Worm (Caenorhabditis elegans) whole organism, late embryonic: ENCODE results near the gene pars-1.

Experiments used
- C38D4.7 ChIP-seq: fragments of 200-800 bp; sonication (Bioruptor generic); optimal IDR thresholded peaks from 2 replicates; lab custom pipeline; 2018; ENCODE audit warnings: mild to moderate bottlenecking, missing genetic modification characterization, moderate library complexity, missing compliant biosample characterization
- K02D7.2 ChIP-seq: sonication (generic microtip); optimal IDR thresholded peaks from 2 replicates; lab custom pipeline; 2017; ENCODE audit warnings: mild to moderate bottlenecking, missing genetic modification characterization, missing compliant biosample characterization
- Y22D7AL.16 ChIP-seq: sonication (generic microtip); optimal IDR thresholded peaks from 2 replicates; lab custom pipeline; 2016; ENCODE audit warnings: missing genetic modification characterization, missing compliant biosample characterization
- ama-1 ChIP-seq: fragments of 150-350 bp; optimal IDR thresholded peaks from 2 replicates; lab custom pipeline; 2014
- ceh-18 ChIP-seq: sonication (generic microtip); optimal IDR thresholded peaks from 2 replicates; lab custom pipeline; 2016; ENCODE audit warnings: missing genetic modification characterization, missing compliant biosample characterization
- ceh-2 ChIP-seq: sonication (generic microtip); optimal IDR thresholded peaks from 2 replicates; lab custom pipeline; 2016; ENCODE audit warnings: missing genotype, missing genetic modification characterization, missing compliant biosample characterization
- ceh-22 ChIP-seq: sonication (generic microtip); optimal IDR thresholded peaks from 2 replicates; lab custom pipeline; 2017; ENCODE audit warnings: missing biosample characterization, missing genetic modification characterization
- ceh-31 ChIP-seq: sonication (generic microtip); optimal IDR thresholded peaks from 2 replicates; lab custom pipeline; 2016; ENCODE audit warnings: missing genetic modification characterization, missing compliant biosample characterization
- ceh-34 ChIP-seq: sonication (generic microtip); optimal IDR thresholded peaks from 2 replicates; lab custom pipeline; 2016; ENCODE audit warnings: mild to moderate bottlenecking, missing genetic modification characterization, missing compliant biosample characterization
- ceh-45 ChIP-seq: fragments of 200-800 bp; sonication (Bioruptor generic); IDR thresholded peaks from 2 replicates; pipeline ENCODE4 v1.3.6; 2022; ENCODE audit warnings: missing genetic modification reagents, missing genetic modification characterization, missing compliant biosample characterization
- ceh-6 ChIP-seq: fragments of 200-800 bp; sonication (Bioruptor generic); optimal IDR thresholded peaks from 2 replicates; lab custom pipeline; 2018; ENCODE audit warnings: mild to moderate bottlenecking, missing genetic modification characterization, missing compliant biosample characterization
- che-1 ChIP-seq: sonication (generic microtip); optimal IDR thresholded peaks from 2 replicates; lab custom pipeline; 2016; ENCODE audit warnings: mild to moderate bottlenecking, missing genetic modification characterization, missing compliant biosample characterization
- dmd-4 ChIP-seq: sonication (generic microtip); optimal IDR thresholded peaks from 2 replicates; lab custom pipeline; 2016; ENCODE audit warnings: borderline replicate concordance, missing genetic modification characterization, missing compliant biosample characterization
- elt-2 ChIP-seq: sonication (generic microtip); optimal IDR thresholded peaks from 2 replicates; lab custom pipeline; 2016; ENCODE audit warnings: missing genetic modification reagents, missing genetic modification characterization, missing compliant biosample characterization
- elt-4 ChIP-seq: sonication (generic microtip); optimal IDR thresholded peaks from 2 replicates; lab custom pipeline; 2016; ENCODE audit warnings: missing genetic modification characterization, missing compliant biosample characterization
- eyg-1 ChIP-seq: sonication (generic microtip); optimal IDR thresholded peaks from 2 replicates; lab custom pipeline; 2016; ENCODE audit warnings: missing genotype, missing genetic modification characterization, missing compliant biosample characterization
- hlh-13 ChIP-seq: fragments of 200-800 bp; sonication (Bioruptor generic); optimal IDR thresholded peaks from 2 replicates; lab custom pipeline; 2018; ENCODE audit warnings: mild to moderate bottlenecking, missing genetic modification characterization, missing compliant biosample characterization
- hlh-15 ChIP-seq: sonication (generic microtip); optimal IDR thresholded peaks from 2 replicates; lab custom pipeline; 2016; ENCODE audit warnings: missing genetic modification characterization, missing compliant biosample characterization
- hlh-30 ChIP-seq: sonication (generic microtip); optimal IDR thresholded peaks from 2 replicates; lab custom pipeline; 2017; ENCODE audit warnings: antibody characterized with exemption, missing genetic modification characterization, missing compliant biosample characterization; ENCODE audit not compliant: insufficient read depth
- hlh-6 ChIP-seq: sonication (generic microtip); optimal IDR thresholded peaks from 2 replicates; lab custom pipeline; 2016; ENCODE audit warnings: missing genotype, missing genetic modification characterization, missing compliant biosample characterization
- hlh-8 ChIP-seq: sonication (generic microtip); optimal IDR thresholded peaks from 2 replicates; lab custom pipeline; 2016; ENCODE audit warnings: missing genotype, missing genetic modification characterization, missing compliant biosample characterization
- lim-6 ChIP-seq: sonication (generic microtip); optimal IDR thresholded peaks from 2 replicates; lab custom pipeline; 2016; ENCODE audit warnings: missing genetic modification characterization, missing compliant biosample characterization
- nfya-1 ChIP-seq: sonication (generic microtip); optimal IDR thresholded peaks from 2 replicates; lab custom pipeline; 2017; ENCODE audit warnings: missing genetic modification characterization, mild to moderate bottlenecking, missing compliant biosample characterization, antibody characterized with exemption, moderate library complexity
- nhr-11 ChIP-seq: fragments of 150-350 bp; optimal IDR thresholded peaks from 2 replicates; lab custom pipeline; 2014; ENCODE audit warnings: missing biosample characterization, missing genetic modification characterization
- nhr-232 ChIP-seq: sonication (generic microtip); optimal IDR thresholded peaks from 2 replicates; lab custom pipeline; 2016; ENCODE audit warnings: missing genetic modification characterization, missing compliant biosample characterization
- odd-2 ChIP-seq: sonication (generic microtip); optimal IDR thresholded peaks from 2 replicates; lab custom pipeline; 2017; ENCODE audit warnings: antibody characterized with exemption, mild to moderate bottlenecking, missing genetic modification characterization, missing compliant biosample characterization
- pag-3 ChIP-seq: sonication (generic microtip); optimal IDR thresholded peaks from 2 replicates; lab custom pipeline; 2016; ENCODE audit warnings: missing compliant biosample characterization, missing genetic modification characterization, borderline replicate concordance
- pax-1 ChIP-seq: fragments of 150-350 bp; optimal IDR thresholded peaks from 2 replicates; lab custom pipeline; 2014; ENCODE audit warnings: missing biosample characterization, missing genetic modification characterization
- pros-1 ChIP-seq: fragments of 150-350 bp; optimal IDR thresholded peaks from 2 replicates; lab custom pipeline; 2014; ENCODE audit warnings: missing biosample characterization, missing genetic modification reagents, missing genetic modification characterization
- ref-2 ChIP-seq: sonication (generic microtip); optimal IDR thresholded peaks from 2 replicates; lab custom pipeline; 2016; ENCODE audit warnings: missing genetic modification characterization, missing compliant biosample characterization
- rnt-1 ChIP-seq: sonication (generic microtip); optimal IDR thresholded peaks from 2 replicates; lab custom pipeline; 2016; ENCODE audit warnings: missing genetic modification characterization, missing compliant biosample characterization
- sdc-2 ChIP-seq: sonication (generic microtip); optimal IDR thresholded peaks from 2 replicates; lab custom pipeline; 2016; ENCODE audit warnings: missing genotype, missing genetic modification characterization, missing compliant biosample characterization
- syd-9 ChIP-seq: sonication (generic microtip); optimal IDR thresholded peaks from 2 replicates; lab custom pipeline; 2016; ENCODE audit warnings: mild to moderate bottlenecking, missing genetic modification characterization, moderate library complexity, missing compliant biosample characterization
- tbx-2 ChIP-seq: sonication (generic microtip); optimal IDR thresholded peaks from 2 replicates; lab custom pipeline; 2016; ENCODE audit warnings: missing genetic modification characterization, missing compliant biosample characterization
- ttx-3 ChIP-seq: sonication (generic microtip); optimal IDR thresholded peaks from 2 replicates; lab custom pipeline; 2016; ENCODE audit warnings: missing genetic modification reagents, missing genetic modification characterization, missing compliant biosample characterization
- unc-3 ChIP-seq, 2 experiments: fragments of 200-800 bp in 1 of 2; sonication (Bioruptor generic) in 1 of 2; sonication (generic microtip) in 1 of 2; conservative IDR thresholded peaks in 1 of 2; optimal IDR thresholded peaks in 1 of 2; 2 replicates each; pipeline versions ENCODE4 v1.3.6 to Lab custom; 2016 to 2022; ENCODE audit warnings: missing compliant biosample characterization in 2 of 2, missing genetic modification characterization in 2 of 2, missing genetic modification reagents in 1 of 2
- unc-55 ChIP-seq: sonication (generic microtip); optimal IDR thresholded peaks from 2 replicates; lab custom pipeline; 2017; ENCODE audit warnings: missing biosample characterization, missing genetic modification reagents, missing genetic modification characterization
- ztf-16 ChIP-seq: sonication (generic microtip); optimal IDR thresholded peaks from 2 replicates; lab custom pipeline; 2017; ENCODE audit warnings: missing genetic modification characterization, missing compliant biosample characterization

Gene pars-1

ce11 chrIII:7216924-7217521 is 21.8 kb upstream of the pars-1 start:
- TF ChIP-seq nfya-1 (tag; lab: Kevin White, UChicago) (peak; percentile 46), rnt-1 (tag; lab: Kevin White, UChicago) (peak; percentile 78), ceh-18 (tag; lab: Kevin White, UChicago) (peak; percentile 92), dmd-4 (tag; lab: Kevin White, UChicago) (no peak), ceh-34 (peak; percentile 6), unc-55 (GFP tag; lab: Kevin White, UChicago) (peak; percentile 88), elt-4 (tag; lab: Kevin White, UChicago) (no peak)

ce11 chrIII:7221103-7221502 is 17.7 kb upstream of the pars-1 start:
- TF ChIP-seq ceh-34 = no peak
- no peak for TF ChIP-seq syd-9
- no peak for TF ChIP-seq odd-2
- TF ChIP-seq unc-3 (GFP tag; conservative IDR thresholded peaks at IDR 0.05; lab: Robert Waterston, UW) = no peak
- TF ChIP-seq unc-3 (tag; optimal IDR thresholded peaks at IDR 0.05; lab: Kevin White, UChicago) = no peak
- TF ChIP-seq ceh-2 (tag; lab: Kevin White, UChicago) = no peak
- TF ChIP-seq unc-55 (GFP tag; lab: Kevin White, UChicago) = no peak
- TF ChIP-seq lim-6 (tag; lab: Kevin White, UChicago) = no peak
- TF ChIP-seq ceh-31 (tag; lab: Kevin White, UChicago) = no peak
- no peak for TF ChIP-seq hlh-15 (tag; lab: Kevin White, UChicago)
- TF ChIP-seq pag-3 (tag; lab: Kevin White, UChicago) = no peak
- TF ChIP-seq pax-1 (tag; lab: Kevin White, UChicago) = no peak
- no peak for TF ChIP-seq hlh-6 (tag; lab: Kevin White, UChicago)
- TF ChIP-seq ztf-16 = no peak
- no peak for TF ChIP-seq hlh-13 (GFP tag; lab: Kevin White, UChicago)
- no peak for TF ChIP-seq ceh-45 (GFP tag; lab: Robert Waterston, UW)

ce11 chrIII:7223029-7223428 is 15.8 kb upstream of the pars-1 start, which contains the start of gene der-2:
der-2 (minus strand) TSS chrIII:7223129.
- TF ChIP-seq elt-2 (tag; lab: Kevin White, UChicago) = no peak
- TF ChIP-seq ceh-22 (tag; lab: Kevin White, UChicago) = no peak
- TF ChIP-seq hlh-6 (tag; lab: Kevin White, UChicago) = no peak
- TF ChIP-seq ceh-6 (GFP tag; lab: Kevin White, UChicago) = no peak
- TF ChIP-seq C38D4.7 (GFP tag; lab: Kevin White, UChicago) = no peak
- TF ChIP-seq tbx-2 (tag; lab: Kevin White, UChicago) = no peak
- no peak for TF ChIP-seq elt-4 (tag; lab: Kevin White, UChicago)
- no peak for TF ChIP-seq eyg-1 (tag; lab: Kevin White, UChicago)
- TF ChIP-seq pros-1 = no peak
- no peak for TF ChIP-seq nhr-11

- no peak for TF ChIP-seq nhr-232
- no peak for TF ChIP-seq ttx-3
These were observed 12.2 kb upstream of the pars-1 start, which contains the start of gene hsp-75 for ce11 chrIII:7226607-7227006. hsp-75 (minus strand) TSS chrIII:7226707.

- no peak for TF ChIP-seq K02D7.2 (tag; lab: Kevin White, UChicago)
- no peak for TF ChIP-seq nhr-11
- no peak for TF ChIP-seq ama-1 (lab: Kevin White, UChicago)
- no peak for TF ChIP-seq hlh-13 (GFP tag; lab: Kevin White, UChicago)
- no peak for TF ChIP-seq ttx-3
- no peak for TF ChIP-seq ceh-6 (GFP tag; lab: Kevin White, UChicago)
- TF ChIP-seq Y22D7AL.16 (tag; lab: Kevin White, UChicago) = no peak
- no peak for TF ChIP-seq sdc-2 (tag; lab: Kevin White, UChicago)
- TF ChIP-seq nfya-1 (tag; lab: Kevin White, UChicago) = no peak
- TF ChIP-seq che-1 (tag; lab: Kevin White, UChicago) = no peak
- TF ChIP-seq ceh-31 (tag; lab: Kevin White, UChicago) = no peak
- no peak for TF ChIP-seq tbx-2 (tag; lab: Kevin White, UChicago)
- TF ChIP-seq hlh-30 = no peak
- no peak for TF ChIP-seq hlh-8
- no peak for TF ChIP-seq ref-2
These were observed 9.1 kb upstream of the pars-1 start, which contains the start of gene R151.8 for ce11 chrIII:7229687-7230086. R151.8 (minus strand) TSS chrIII:7229787.
